In the genomic region with DNA sequence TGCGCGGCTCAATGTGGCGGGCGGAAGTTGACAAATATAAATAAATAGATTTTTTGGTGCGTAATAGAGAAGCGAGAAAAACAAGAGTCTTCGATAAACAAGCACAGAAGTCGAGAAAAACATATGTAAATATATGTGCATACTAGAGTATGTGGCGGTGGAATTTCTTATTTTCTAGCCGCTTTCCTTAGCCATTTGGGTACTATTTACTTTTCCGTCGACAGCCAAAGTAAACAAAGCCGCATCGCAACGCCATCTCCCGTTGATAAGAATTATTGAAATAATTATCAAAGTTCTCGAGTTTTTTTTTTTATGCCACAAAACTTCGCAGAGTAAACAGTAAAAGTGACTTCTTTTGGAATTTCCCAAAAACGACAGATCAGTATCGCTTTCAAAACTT, we compare ENCODE assay signal across 1 fruit fly cellular context.
TF ChIP-seq lines count a peak whose summit lies in the region.

No protein-coding gene starts in this region.

TF ChIP-seq in whole organism, embryonic, 481 proteins besides CTCF, POLR2A, EP300 and RAD21 (continued from another document and continues in another):
- TF ChIP-seq ssp (GFP tag; IDR thresholded peaks at IDR 0.05; lab: Robert Waterston, UW) (no peak), CG13624 (GFP tag; optimal IDR thresholded peaks at IDR 0.05; lab: Kevin White, UChicago) (no peak), HHEX (GFP tag; optimal IDR thresholded peaks at IDR 0.05; lab: Kevin White, UChicago) (peak; percentile 31), CG9797 (GFP tag; optimal IDR thresholded peaks at IDR 0.05; lab: Kevin White, UChicago) (no peak), ro (GFP tag; IDR thresholded peaks at IDR 0.05; lab: Robert Waterston, UW) (no peak), nerfin-1 (tag; optimal IDR thresholded peaks at IDR 0.05; lab: Kevin White, UChicago) (peak; percentile 20), BtbVII (GFP tag; optimal IDR thresholded peaks at IDR 0.05; lab: Kevin White, UChicago) (peak; percentile 53), CG15073 (GFP tag; optimal IDR thresholded peaks at IDR 0.05; lab: Kevin White, UChicago) (no peak), tup (GFP tag; optimal IDR thresholded peaks at IDR 0.05; lab: Kevin White, UChicago) (no peak), ash1 (GFP tag; optimal IDR thresholded peaks at IDR 0.05; lab: Kevin White, UChicago) (no peak), CG9727 (GFP tag; optimal IDR thresholded peaks at IDR 0.05; lab: Kevin White, UChicago) (peak; percentile 4), Opbp (GFP tag; IDR thresholded peaks at IDR 0.05; lab: Robert Waterston, UW; ENCODE audit: partially characterized antibody) (no peak), CG15601 (tag; optimal IDR thresholded peaks at IDR 0.05; lab: Kevin White, UChicago) (peak; percentile 69), ERR (GFP tag; optimal IDR thresholded peaks at IDR 0.05; lab: Kevin White, UChicago) (no peak), CG10543 (GFP tag; optimal IDR thresholded peaks at IDR 0.05; lab: Kevin White, UChicago) (peak; percentile 16), org-1 (GFP tag; optimal IDR thresholded peaks at IDR 0.05; lab: Kevin White, UChicago) (no peak), luna (GFP tag; optimal IDR thresholded peaks at IDR 0.05; lab: Kevin White, UChicago) (no peak), az2 (GFP tag; optimal IDR thresholded peaks at IDR 0.05; lab: Kevin White, UChicago) (no peak), stc (GFP tag; IDR thresholded peaks at IDR 0.05; lab: Robert Waterston, UW) (no peak), CG8290 (GFP tag; optimal IDR thresholded peaks at IDR 0.05; lab: Kevin White, UChicago) (no peak), CG8290 (tag; optimal IDR thresholded peaks at IDR 0.05; lab: Kevin White, UChicago) (peak in 1 of 2 experiments; percentile 22), Nf-YA (GFP tag; IDR thresholded peaks at IDR 0.05; lab: Robert Waterston, UW) (no peak), Pdp1 (GFP tag; optimal IDR thresholded peaks at IDR 0.05; lab: Kevin White, UChicago) (no peak), Rx (GFP tag; IDR thresholded peaks at IDR 0.05; lab: Robert Waterston, UW) (no peak), tgo (GFP tag; IDR thresholded peaks at IDR 0.05; lab: Robert Waterston, UW) (no peak), Aef1 (GFP tag; IDR thresholded peaks at IDR 0.05; lab: Robert Waterston, UW) (no peak), CG4424 (GFP tag; optimal IDR thresholded peaks at IDR 0.05; lab: Kevin White, UChicago) (no peak), CG17359 (tag; optimal IDR thresholded peaks at IDR 0.05; lab: Kevin White, UChicago) (peak; percentile 18), wdn (GFP tag; IDR thresholded peaks at IDR 0.05; lab: Robert Waterston, UW) (no peak), Dip3 (GFP tag; optimal IDR thresholded peaks at IDR 0.05; lab: Kevin White, UChicago) (no peak), CG18764 (GFP tag; optimal IDR thresholded peaks at IDR 0.05; lab: Kevin White, UChicago) (no peak), B-H2 (GFP tag; optimal IDR thresholded peaks at IDR 0.05; lab: Kevin White, UChicago) (no peak), CG17829 (tag; optimal IDR thresholded peaks at IDR 0.05; lab: Kevin White, UChicago) (no peak), CG10274 (GFP tag; optimal IDR thresholded peaks at IDR 0.05; lab: Kevin White, UChicago) (no peak), ken (GFP tag; IDR thresholded peaks at IDR 0.05; lab: Robert Waterston, UW) (no peak), phol (tag; optimal IDR thresholded peaks at IDR 0.05; lab: Kevin White, UChicago) (no peak), nmo (GFP tag; optimal IDR thresholded peaks at IDR 0.05; lab: Kevin White, UChicago) (no peak), Antp (GFP tag; optimal IDR thresholded peaks at IDR 0.05; lab: Kevin White, UChicago) (no peak), aop (GFP tag; IDR thresholded peaks at IDR 0.05; lab: Robert Waterston, UW) (no peak), fd64A (GFP tag; optimal IDR thresholded peaks at IDR 0.05; lab: Kevin White, UChicago) (peak; percentile 68), sob (GFP tag; IDR thresholded peaks at IDR 0.05; lab: Robert Waterston, UW) (no peak), CG9932 (GFP tag; IDR thresholded peaks at IDR 0.05; lab: Robert Waterston, UW) (no peak), Blimp-1 (GFP tag; optimal IDR thresholded peaks at IDR 0.05; lab: Kevin White, UChicago) (peak; percentile 50), lola (GFP tag; optimal IDR thresholded peaks at IDR 0.05; lab: Kevin White, UChicago) (peak in 1 of 3 experiments; percentile 2), her (GFP tag; optimal IDR thresholded peaks at IDR 0.05; lab: Kevin White, UChicago) (no peak), CG10147 (GFP tag; optimal IDR thresholded peaks at IDR 0.05; lab: Kevin White, UChicago) (peak; percentile 19), Rfx (GFP tag; IDR thresholded peaks at IDR 0.05; lab: Robert Waterston, UW) (no peak; the same call in 1 of the 2 replicates), sens-2 (GFP tag; IDR thresholded peaks at IDR 0.05; lab: Robert Waterston, UW) (no peak), CG32772 (GFP tag; IDR thresholded peaks at IDR 0.05; lab: Robert Waterston, UW) (no peak), CG2129 (GFP tag; IDR thresholded peaks at IDR 0.05; lab: Robert Waterston, UW; ENCODE audit: partially characterized antibody) (no peak), bab2 (GFP tag; optimal IDR thresholded peaks at IDR 0.05; lab: Kevin White, UChicago) (no peak), Abd-B (GFP tag; optimal IDR thresholded peaks at IDR 0.05; lab: Kevin White, UChicago) (no peak), CG7271 (tag; optimal IDR thresholded peaks at IDR 0.05; lab: Kevin White, UChicago) (no peak), stwl (tag; optimal IDR thresholded peaks at IDR 0.05; lab: Kevin White, UChicago) (no peak), Ravus (GFP tag; IDR thresholded peaks at IDR 0.05; lab: Robert Waterston, UW) (no peak), tio (GFP tag; optimal IDR thresholded peaks at IDR 0.05; lab: Kevin White, UChicago) (no peak), CG43689 (GFP tag; IDR thresholded peaks at IDR 0.05; lab: Robert Waterston, UW) (no peak), Gsc (GFP tag; IDR thresholded peaks at IDR 0.05; lab: Robert Waterston, UW) (no peak), vfl (GFP tag; optimal IDR thresholded peaks at IDR 0.05; lab: Kevin White, UChicago) (no peak), CG1024 (GFP tag; IDR thresholded peaks at IDR 0.05; lab: Robert Waterston, UW) (no peak), cas (GFP tag; IDR thresholded peaks at IDR 0.05; lab: Robert Waterston, UW) (no peak), H2.0 (GFP tag; IDR thresholded peaks at IDR 0.05; lab: Robert Waterston, UW) (no peak), CG1602 (GFP tag; optimal IDR thresholded peaks at IDR 0.05; lab: Kevin White, UChicago) (no peak), CG9437 (GFP tag; optimal IDR thresholded peaks at IDR 0.05; lab: Kevin White, UChicago) (no peak), Hmr (GFP tag; optimal IDR thresholded peaks at IDR 0.05; lab: Kevin White, UChicago) (peak; percentile 42), MTF-1 (GFP tag; optimal IDR thresholded peaks at IDR 0.05; lab: Kevin White, UChicago; ENCODE audit: borderline replicate concordance) (peak; percentile 45), CG31388 (GFP tag; optimal IDR thresholded peaks at IDR 0.05; lab: Kevin White, UChicago) (no peak), CG11247 (GFP tag; IDR thresholded peaks at IDR 0.05; lab: Robert Waterston, UW) (no peak), Neu2 (GFP tag; optimal IDR thresholded peaks at IDR 0.05; lab: Kevin White, UChicago; ENCODE audit: borderline replicate concordance) (no peak), CG6254 (GFP tag; optimal IDR thresholded peaks at IDR 0.05; lab: Kevin White, UChicago) (peak; percentile 13), salm (tag; optimal IDR thresholded peaks at IDR 0.05; lab: Kevin White, UChicago) (peak; percentile 11), Six4 (GFP tag; optimal IDR thresholded peaks at IDR 0.05; lab: Kevin White, UChicago) (no peak), ems (GFP tag; optimal IDR thresholded peaks at IDR 0.05; lab: Kevin White, UChicago) (peak; percentile 2), CG18599 (GFP tag; optimal IDR thresholded peaks at IDR 0.05; lab: Kevin White, UChicago) (peak; percentile 40), scrt (GFP tag; optimal IDR thresholded peaks at IDR 0.05; lab: Kevin White, UChicago) (no peak), pros (GFP tag; optimal IDR thresholded peaks at IDR 0.05; lab: Kevin White, UChicago) (no peak), Sry-β (GFP tag; optimal IDR thresholded peaks at IDR 0.05; lab: Kevin White, UChicago) (no peak), psq (GFP tag; optimal IDR thresholded peaks at IDR 0.05; lab: Kevin White, UChicago) (no peak), grn (GFP tag; optimal IDR thresholded peaks at IDR 0.05; lab: Kevin White, UChicago) (peak; percentile 38), al (GFP tag; IDR thresholded peaks at IDR 0.05; lab: Robert Waterston, UW) (no peak), jumu (GFP tag; optimal IDR thresholded peaks at IDR 0.05; lab: Kevin White, UChicago) (no peak), CG14441 (GFP tag; IDR thresholded peaks at IDR 0.05; lab: Robert Waterston, UW) (no peak), CG4404 (GFP tag; IDR thresholded peaks at IDR 0.05; lab: Robert Waterston, UW) (no peak), chn (GFP tag; optimal IDR thresholded peaks at IDR 0.05; lab: Kevin White, UChicago) (no peak), amos (GFP tag; IDR thresholded peaks at IDR 0.05; lab: Robert Waterston, UW; ENCODE audit: partially characterized antibody) (no peak), CG18011 (GFP tag; optimal IDR thresholded peaks at IDR 0.05; lab: Kevin White, UChicago) (no peak), usp (GFP tag; optimal IDR thresholded peaks at IDR 0.05; lab: Kevin White, UChicago) (no peak), crc (GFP tag; optimal IDR thresholded peaks at IDR 0.05; lab: Kevin White, UChicago) (no peak), yki (optimal IDR thresholded peaks at IDR 0.05; lab: Kevin White, UChicago) (no peak), btn (GFP tag; optimal IDR thresholded peaks at IDR 0.05; lab: Kevin White, UChicago) (no peak), CG7357 (GFP tag; IDR thresholded peaks at IDR 0.05; lab: Robert Waterston, UW) (no peak), kah (GFP tag; optimal IDR thresholded peaks at IDR 0.05; lab: Kevin White, UChicago) (no peak), bowl (GFP tag; IDR thresholded peaks at IDR 0.05; lab: Robert Waterston, UW) (no peak), abd-A (tag; optimal IDR thresholded peaks at IDR 0.05; lab: Kevin White, UChicago) (no peak), p53 (GFP tag; optimal IDR thresholded peaks at IDR 0.05; lab: Kevin White, UChicago) (no peak), CG13424 (tag; optimal IDR thresholded peaks at IDR 0.05; lab: Kevin White, UChicago) (peak; percentile 6), Nf-YC (tag; optimal IDR thresholded peaks at IDR 0.05; lab: Kevin White, UChicago) (no peak), Mes4 (GFP tag; optimal IDR thresholded peaks at IDR 0.05; lab: Kevin White, UChicago) (no peak), CG5180 (GFP tag; optimal IDR thresholded peaks at IDR 0.05; lab: Kevin White, UChicago) (no peak), dmrt99B (tag; optimal IDR thresholded peaks at IDR 0.05; lab: Kevin White, UChicago) (no peak), pita (GFP tag; optimal IDR thresholded peaks at IDR 0.05; lab: Kevin White, UChicago) (no peak), unc-4 (GFP tag; IDR thresholded peaks at IDR 0.05; lab: Robert Waterston, UW; ENCODE audit: partially characterized antibody) (no peak), Atf3 (GFP tag; optimal IDR thresholded peaks at IDR 0.05; lab: Kevin White, UChicago) (no peak), CG6689 (GFP tag; IDR thresholded peaks at IDR 0.05; lab: Robert Waterston, UW) (no peak), da (GFP tag; optimal IDR thresholded peaks at IDR 0.05; lab: Kevin White, UChicago) (no peak), Sin3A (optimal IDR thresholded peaks at IDR 0.05; lab: Kevin White, UChicago) (no peak), Med (GFP tag; lab: Kevin White, UChicago) (peak; percentile 79), fru (optimal IDR thresholded peaks at IDR 0.05; lab: Kevin White, UChicago) (no peak), danr (GFP tag; IDR thresholded peaks at IDR 0.05; lab: Robert Waterston, UW) (no peak), Poxn (GFP tag; IDR thresholded peaks at IDR 0.05; lab: Robert Waterston, UW) (no peak), pho (GFP tag; optimal IDR thresholded peaks at IDR 0.05; lab: Kevin White, UChicago) (no peak), nom (GFP tag; optimal IDR thresholded peaks at IDR 0.05; lab: Kevin White, UChicago) (no peak), CG15011 (GFP tag; optimal IDR thresholded peaks at IDR 0.05; lab: Kevin White, UChicago) (no peak), CG7745 (tag; optimal IDR thresholded peaks at IDR 0.05; lab: Kevin White, UChicago) (no peak), seq (GFP tag; IDR thresholded peaks at IDR 0.05; lab: Robert Waterston, UW) (no peak), pum (GFP tag; optimal IDR thresholded peaks at IDR 0.05; lab: Kevin White, UChicago) (no peak), jing (GFP tag; optimal IDR thresholded peaks at IDR 0.05; lab: Kevin White, UChicago) (no peak), E2f1 (GFP tag; IDR thresholded peaks at IDR 0.05; lab: Robert Waterston, UW) (no peak), NC2α (GFP tag; optimal IDR thresholded peaks at IDR 0.05; lab: Kevin White, UChicago) (no peak), CG10267 (tag; optimal IDR thresholded peaks at IDR 0.05; lab: Kevin White, UChicago) (no peak), CG10979 (tag; optimal IDR thresholded peaks at IDR 0.05; lab: Kevin White, UChicago) (no peak), eve (GFP tag; optimal IDR thresholded peaks at IDR 0.05; lab: Kevin White, UChicago) (no peak), CG3407 (GFP tag; optimal IDR thresholded peaks at IDR 0.05; lab: Kevin White, UChicago) (peak; percentile 61), sna (GFP tag; IDR thresholded peaks at IDR 0.05; lab: Robert Waterston, UW; ENCODE audit: partially characterized antibody) (no peak), tin (GFP tag; optimal IDR thresholded peaks at IDR 0.05; lab: Kevin White, UChicago) (no peak), CG31441 (GFP tag; IDR thresholded peaks at IDR 0.05; lab: Robert Waterston, UW) (no peak), Hmx (GFP tag; optimal IDR thresholded peaks at IDR 0.05; lab: Kevin White, UChicago) (no peak), CG12769 (tag; optimal IDR thresholded peaks at IDR 0.05; lab: Kevin White, UChicago) (no peak), CG12299 (tag; optimal IDR thresholded peaks at IDR 0.05; lab: Kevin White, UChicago) (peak; percentile 40), CG11696 (GFP tag; IDR thresholded peaks at IDR 0.05; lab: Robert Waterston, UW) (no peak), mld (GFP tag; IDR thresholded peaks at IDR 0.05; lab: Robert Waterston, UW; ENCODE audit: partially characterized antibody) (no peak), CG10565 (GFP tag; optimal IDR thresholded peaks at IDR 0.05; lab: Kevin White, UChicago) (no peak), lov (optimal IDR thresholded peaks at IDR 0.05; lab: Kevin White, UChicago) (no peak), lov (GFP tag; IDR thresholded peaks at IDR 0.05; lab: Robert Waterston, UW) (no peak), Drgx (GFP tag; IDR thresholded peaks at IDR 0.05; lab: Robert Waterston, UW) (no peak), sim (GFP tag; IDR thresholded peaks at IDR 0.05; lab: Robert Waterston, UW) (no peak)
